Fruit fly (Drosophila melanogaster): ENCODE results near the gene Pak3.

Gene Pak3

dm6 chr3R:16453597-16453996 lies at the start of gene Pak3:
Gene Pak3 (minus strand): TSS chr3R:16453821.
- TF ChIP-seq psq (optimal IDR thresholded peaks at IDR 0.05) (no peak), EcR (GFP tag; optimal IDR thresholded peaks at IDR 0.05) (no peak), usp (GFP tag; optimal IDR thresholded peaks at IDR 0.05) (no peak), pan (optimal IDR thresholded peaks at IDR 0.05) (no peak), Dll (optimal IDR thresholded peaks at IDR 0.05) (no peak), CG8478 (optimal IDR thresholded peaks at IDR 0.05) (no peak)

- TF ChIP-seq EcR (GFP tag; optimal IDR thresholded peaks at IDR 0.05) (no peak), Dll (optimal IDR thresholded peaks at IDR 0.05) (no peak), usp (GFP tag; optimal IDR thresholded peaks at IDR 0.05) (no peak), CG8478 (optimal IDR thresholded peaks at IDR 0.05) (no peak), pan (optimal IDR thresholded peaks at IDR 0.05) (no peak), psq (optimal IDR thresholded peaks at IDR 0.05) (no peak)
These were observed 49.1 kb upstream of the Pak3 start, which contains the start of gene CG42342 for dm6 chr3R:16502595-16503305. Gene CG42342 (plus strand): TSS chr3R:16502770.

dm6 chr3R:16500919-16501851 lies 47.6 kb upstream of the Pak3 start, which contains the start of gene Decay:
Gene Decay (minus strand): TSS chr3R:16501050.
- no peak for TF ChIP-seq psq (optimal IDR thresholded peaks at IDR 0.05)
- TF ChIP-seq Dll (optimal IDR thresholded peaks at IDR 0.05): no peak

- TF ChIP-seq psq (optimal IDR thresholded peaks at IDR 0.05) (no peak), Dll (optimal IDR thresholded peaks at IDR 0.05) (no peak), usp (GFP tag; optimal IDR thresholded peaks at IDR 0.05) (no peak), pan (optimal IDR thresholded peaks at IDR 0.05) (no peak), EcR (GFP tag; optimal IDR thresholded peaks at IDR 0.05) (no peak), CG8478 (optimal IDR thresholded peaks at IDR 0.05) (no peak)
These were observed 45.2 kb upstream of the Pak3 start, which contains the start of gene Gr89a for dm6 chr3R:16498859-16499258. Gene Gr89a (minus strand): TSS chr3R:16498959.

- TF ChIP-seq usp (GFP tag; optimal IDR thresholded peaks at IDR 0.05): no peak
- no peak for TF ChIP-seq psq (optimal IDR thresholded peaks at IDR 0.05)
- TF ChIP-seq EcR (GFP tag; optimal IDR thresholded peaks at IDR 0.05): no peak
- TF ChIP-seq pan (optimal IDR thresholded peaks at IDR 0.05): no peak
- no peak for TF ChIP-seq CG8478 (optimal IDR thresholded peaks at IDR 0.05)
- no peak for TF ChIP-seq Dll (optimal IDR thresholded peaks at IDR 0.05)
These were observed 43.8 kb upstream of the Pak3 start for dm6 chr3R:16497379-16497778.

- no peak for TF ChIP-seq pan (optimal IDR thresholded peaks at IDR 0.05)
- no peak for TF ChIP-seq CG8478 (optimal IDR thresholded peaks at IDR 0.05)
- TF ChIP-seq Dll (optimal IDR thresholded peaks at IDR 0.05): no peak
- no peak for TF ChIP-seq EcR (GFP tag; optimal IDR thresholded peaks at IDR 0.05)
- no peak for TF ChIP-seq psq (optimal IDR thresholded peaks at IDR 0.05)
- no peak for TF ChIP-seq usp (GFP tag; optimal IDR thresholded peaks at IDR 0.05)
These were observed 42.6 kb upstream of the Pak3 start for dm6 chr3R:16496209-16496608.

dm6 chr3R:16495322-16495721 lies 41.7 kb upstream of the Pak3 start, which contains the start of gene Cad89D:
Gene Cad89D (minus strand): TSS chr3R:16495422.
- TF ChIP-seq usp (GFP tag; optimal IDR thresholded peaks at IDR 0.05): no peak
- TF ChIP-seq CG8478 (optimal IDR thresholded peaks at IDR 0.05): no peak
- no peak for TF ChIP-seq psq (optimal IDR thresholded peaks at IDR 0.05)
- TF ChIP-seq pan (optimal IDR thresholded peaks at IDR 0.05): no peak
- TF ChIP-seq Dll (optimal IDR thresholded peaks at IDR 0.05): no peak
- no peak for TF ChIP-seq EcR (GFP tag; optimal IDR thresholded peaks at IDR 0.05)

dm6 chr3R:16485487-16486233 lies 32.0 kb upstream of the Pak3 start:
- TF ChIP-seq CG8478 (optimal IDR thresholded peaks at IDR 0.05) (no peak), pan (optimal IDR thresholded peaks at IDR 0.05) (no peak), usp (GFP tag; optimal IDR thresholded peaks at IDR 0.05) (no peak), Dll (optimal IDR thresholded peaks at IDR 0.05) (no peak), EcR (GFP tag; optimal IDR thresholded peaks at IDR 0.05) (no peak), psq (optimal IDR thresholded peaks at IDR 0.05) (no peak)

dm6 chr3R:16483877-16484417 lies 30.3 kb upstream of the Pak3 start, which contains the start of gene Der-2:
Gene Der-2 (minus strand): TSS chr3R:16484223.
- TF ChIP-seq psq (optimal IDR thresholded peaks at IDR 0.05) (no peak), EcR (GFP tag; optimal IDR thresholded peaks at IDR 0.05) (no peak), pan (optimal IDR thresholded peaks at IDR 0.05) (no peak), Dll (optimal IDR thresholded peaks at IDR 0.05) (no peak), CG8478 (optimal IDR thresholded peaks at IDR 0.05) (no peak), usp (GFP tag; optimal IDR thresholded peaks at IDR 0.05) (no peak)

dm6 chr3R:16482276-16482675 lies 28.7 kb upstream of the Pak3 start, which contains the start of gene Sdhaf3:
Gene Sdhaf3 (minus strand): TSS chr3R:16482452.
- TF ChIP-seq psq (optimal IDR thresholded peaks at IDR 0.05) (no peak), pan (optimal IDR thresholded peaks at IDR 0.05) (no peak), CG8478 (optimal IDR thresholded peaks at IDR 0.05) (no peak), Dll (optimal IDR thresholded peaks at IDR 0.05) (no peak), EcR (GFP tag; optimal IDR thresholded peaks at IDR 0.05) (no peak), usp (GFP tag; optimal IDR thresholded peaks at IDR 0.05) (no peak)

- TF ChIP-seq CG8478 (optimal IDR thresholded peaks at IDR 0.05): no peak
- TF ChIP-seq EcR (GFP tag; optimal IDR thresholded peaks at IDR 0.05): no peak
- TF ChIP-seq usp (GFP tag; optimal IDR thresholded peaks at IDR 0.05): no peak
- no peak for TF ChIP-seq pan (optimal IDR thresholded peaks at IDR 0.05)
These were observed 27.4 kb upstream of the Pak3 start, which contains the start of gene Dhfr for dm6 chr3R:16480995-16481394. Gene Dhfr (plus strand): TSS chr3R:16481167.

Measured in whole organism.